Worm (Caenorhabditis elegans) whole organism, L4 larva: ENCODE measurements around the gene fbxb-75.
A peak's percentile ranks its signal among the peaks of the same experiment; 100 is the strongest.

Source experiments
- F37D6.2 ChIP-seq: sonication (generic microtip); optimal IDR thresholded peaks from 2 replicates; lab custom pipeline; 2016; ENCODE audit warnings: mild to moderate bottlenecking, missing genetic modification characterization, missing compliant biosample characterization
- F44E2.7 ChIP-seq: fragments of 200-800 bp; sonication (Bioruptor generic); IDR thresholded peaks from 2 replicates; pipeline ENCODE4 v2.1.2; 2022; ENCODE audit warnings: missing genetic modification characterization, missing compliant biosample characterization
- R02D3.7 ChIP-seq: fragments of 150-350 bp; sonication (generic microtip); optimal IDR thresholded peaks from 3 replicates; lab custom pipeline; 2014; ENCODE audit warnings: missing biosample characterization, missing genetic modification characterization
- T20F7.1 ChIP-seq: fragments of 200-800 bp; sonication (Bioruptor generic); optimal IDR thresholded peaks from 2 replicates; lab custom pipeline; 2018; ENCODE audit warnings: mild to moderate bottlenecking, missing genetic modification characterization, missing compliant biosample characterization
- T26A8.4 ChIP-seq: fragments of 200-800 bp; sonication (Bioruptor generic); IDR thresholded peaks from 2 replicates; pipeline ENCODE4 v1.3.6; 2022; ENCODE audit warnings: missing genetic modification characterization, missing compliant biosample characterization
- Y105C5A.15 ChIP-seq: fragments of 200-800 bp; sonication (Bioruptor generic); IDR thresholded peaks from 2 replicates; pipeline ENCODE4 v1.3.6; 2022; ENCODE audit warnings: missing genetic modification characterization, missing compliant biosample characterization
- ZK546.5 ChIP-seq, 2 experiments: sonication (generic microtip); optimal IDR thresholded peaks; 2 replicates each; lab custom pipeline; 2017; ENCODE audit warnings: missing biosample characterization in 2 of 2, missing genetic modification characterization in 2 of 2
- aha-1 ChIP-seq: fragments of 150-350 bp; peaks from one replicate; lab custom pipeline; 2014; ENCODE audit warnings: missing biosample characterization, missing genetic modification characterization
- ama-1 ChIP-seq: fragments of 150-350 bp; optimal IDR thresholded peaks from 2 replicates; lab custom pipeline; 2014; ENCODE audit warnings: inconsistent platforms, mixed read lengths
- ceh-32 ChIP-seq: sonication (generic microtip); optimal IDR thresholded peaks from 2 replicates; lab custom pipeline; 2016; ENCODE audit warnings: mild to moderate bottlenecking, missing genetic modification characterization, missing compliant biosample characterization; ENCODE audit not compliant: poor library complexity
- ceh-44 ChIP-seq: fragments of 200-800 bp; sonication (Bioruptor generic); IDR thresholded peaks from 2 replicates; pipeline ENCODE4 v1.3.6; 2022; ENCODE audit warnings: missing genetic modification reagents, missing genetic modification characterization, missing compliant biosample characterization
- ceh-82 ChIP-seq: sonication (generic microtip); optimal IDR thresholded peaks from 2 replicates; lab custom pipeline; 2017; ENCODE audit warnings: missing biosample characterization, missing genetic modification characterization
- daf-12 ChIP-seq: fragments of 150-350 bp; optimal IDR thresholded peaks from 2 replicates; lab custom pipeline; 2014; ENCODE audit warnings: missing biosample characterization, missing genetic modification reagents, missing genetic modification characterization
- daf-16 ChIP-seq, 3 experiments: sonication (generic microtip); optimal IDR thresholded peaks; 2 replicates each; lab custom pipeline; 2016 to 2017; ENCODE audit warnings: missing genetic modification characterization in 3 of 3, missing genetic modification reagents in 3 of 3, mild to moderate bottlenecking in 2 of 3, missing compliant biosample characterization in 2 of 3, missing biosample characterization in 1 of 3, moderate library complexity in 1 of 3
- daf-19 ChIP-seq: fragments of 200-800 bp; sonication (Bioruptor generic); conservative IDR thresholded peaks from 2 replicates; pipeline ENCODE4 v1.3.6; 2022; ENCODE audit warnings: missing genetic modification characterization, missing compliant biosample characterization
- dmd-8 ChIP-seq: fragments of 200-800 bp; sonication (Bioruptor generic); IDR thresholded peaks from 2 replicates; pipeline ENCODE4 v1.3.6; 2022; ENCODE audit warnings: missing genetic modification characterization, missing compliant biosample characterization
- duxl-1 ChIP-seq: sonication (generic microtip); optimal IDR thresholded peaks from 2 replicates; lab custom pipeline; 2016; ENCODE audit warnings: mild to moderate bottlenecking, missing genetic modification characterization, moderate library complexity, missing compliant biosample characterization; ENCODE audit not compliant: poor library complexity
- dve-1 ChIP-seq: sonication (generic microtip); optimal IDR thresholded peaks from 2 replicates; lab custom pipeline; 2017; ENCODE audit warnings: antibody characterized with exemption, mild to moderate bottlenecking, missing genetic modification characterization, missing compliant biosample characterization; ENCODE audit not compliant: insufficient read depth
- egl-27 ChIP-seq: sonication (generic microtip); optimal IDR thresholded peaks from 3 replicates; lab custom pipeline; 2017; ENCODE audit warnings: missing biosample characterization, missing genetic modification reagents, missing genetic modification characterization
- egl-43 ChIP-seq: fragments of 200-800 bp; sonication (Bioruptor generic); IDR thresholded peaks from 2 replicates; pipeline ENCODE4 v1.3.6; 2022; ENCODE audit warnings: missing genetic modification reagents, missing genetic modification characterization, missing compliant biosample characterization
- gei-8 ChIP-seq: fragments of 200-800 bp; sonication (Bioruptor generic); optimal IDR thresholded peaks from 2 replicates; lab custom pipeline; 2018; ENCODE audit warnings: mild to moderate bottlenecking, missing genetic modification characterization, missing compliant biosample characterization
- hlh-30 ChIP-seq: sonication (generic microtip); optimal IDR thresholded peaks from 2 replicates; lab custom pipeline; 2017; ENCODE audit warnings: antibody characterized with exemption, mild to moderate bottlenecking, missing genetic modification characterization, missing compliant biosample characterization; ENCODE audit not compliant: insufficient read depth
- jun-1 ChIP-seq: fragments of 150-350 bp; optimal IDR thresholded peaks from 2 replicates; lab custom pipeline; 2014; ENCODE audit warnings: missing biosample characterization, missing genetic modification reagents, missing genetic modification characterization
- lim-7 ChIP-seq: fragments of 200-800 bp; sonication (Bioruptor generic); IDR thresholded peaks from 2 replicates; pipeline ENCODE4 v1.3.6; 2022; ENCODE audit warnings: missing genetic modification characterization, missing compliant biosample characterization
- lin-13 ChIP-seq: fragments of 150-350 bp; optimal IDR thresholded peaks from 2 replicates; lab custom pipeline; 2014; ENCODE audit warnings: missing biosample characterization, missing genetic modification reagents, missing genetic modification characterization
- lin-15B ChIP-seq: fragments of 150-350 bp; sonication (generic microtip); optimal IDR thresholded peaks from 3 replicates; lab custom pipeline; 2014; ENCODE audit warnings: missing biosample characterization, missing genetic modification characterization
- lin-29 ChIP-seq: fragments of 200-800 bp; sonication (Bioruptor generic); IDR thresholded peaks from 2 replicates; pipeline ENCODE4 v1.3.6; 2022; ENCODE audit warnings: missing genetic modification reagents, missing genetic modification characterization, missing compliant biosample characterization
- lin-39 ChIP-seq: fragments of 150-350 bp; optimal IDR thresholded peaks from 2 replicates; lab custom pipeline; 2014; ENCODE audit warnings: missing biosample characterization, missing genetic modification reagents, missing genetic modification characterization
- madf-5 ChIP-seq, 2 experiments: fragments of 200-800 bp; sonication (Bioruptor generic); IDR thresholded peaks; 2 replicates each; pipeline ENCODE4 v1.3.6; 2022; ENCODE audit warnings: missing compliant biosample characterization in 2 of 2, missing genetic modification characterization in 2 of 2
- mdt-29 ChIP-seq: fragments of 200-800 bp; sonication (Bioruptor generic); IDR thresholded peaks from 2 replicates; pipeline ENCODE4 v1.3.6; 2022; ENCODE audit warnings: missing genetic modification reagents, missing genetic modification characterization, missing compliant biosample characterization
- mep-1 ChIP-seq: fragments of 150-350 bp; sonication (generic microtip); optimal IDR thresholded peaks from 3 replicates; lab custom pipeline; 2014; ENCODE audit warnings: missing biosample characterization, missing genetic modification characterization
- mxl-3 ChIP-seq: fragments of 200-800 bp; sonication (Bioruptor generic); optimal IDR thresholded peaks from 2 replicates; lab custom pipeline; 2018; ENCODE audit warnings: mild to moderate bottlenecking, missing genetic modification characterization, missing compliant biosample characterization
- nhr-102 ChIP-seq: sonication (generic microtip); optimal IDR thresholded peaks from 2 replicates; lab custom pipeline; 2016; ENCODE audit warnings: mild to moderate bottlenecking, missing genetic modification characterization, moderate library complexity, missing compliant biosample characterization
- nhr-11 ChIP-seq: fragments of 150-350 bp; optimal IDR thresholded peaks from 2 replicates; lab custom pipeline; 2014; ENCODE audit warnings: missing biosample characterization, missing genetic modification characterization
- nhr-111 ChIP-seq: fragments of 200-800 bp; sonication (Bioruptor generic); optimal IDR thresholded peaks from 2 replicates; lab custom pipeline; 2018; ENCODE audit warnings: mild to moderate bottlenecking, missing genetic modification characterization, missing compliant biosample characterization
- nhr-237 ChIP-seq: sonication (generic microtip); optimal IDR thresholded peaks from 2 replicates; lab custom pipeline; 2017; ENCODE audit warnings: missing biosample characterization, missing genetic modification characterization
- nhr-25 ChIP-seq: sonication (generic microtip); optimal IDR thresholded peaks from 2 replicates; lab custom pipeline; 2017; ENCODE audit warnings: missing genetic modification characterization, mild to moderate bottlenecking, missing compliant biosample characterization, antibody characterized with exemption, moderate library complexity, borderline replicate concordance; ENCODE audit not compliant: insufficient read depth
- nhr-28 ChIP-seq: fragments of 150-350 bp; optimal IDR thresholded peaks from 2 replicates; lab custom pipeline; 2014; ENCODE audit warnings: missing biosample characterization, missing genetic modification characterization
- nhr-41 ChIP-seq: fragments of 200-800 bp; sonication (Bioruptor generic); IDR thresholded peaks from 2 replicates; pipeline ENCODE4 v1.3.6; 2022; ENCODE audit warnings: missing genetic modification reagents, missing genetic modification characterization, missing compliant biosample characterization
- nhr-6 ChIP-seq: fragments of 150-350 bp; optimal IDR thresholded peaks from 2 replicates; lab custom pipeline; 2014; ENCODE audit warnings: missing biosample characterization, missing genetic modification characterization
- nhr-77 ChIP-seq: fragments of 150-350 bp; optimal IDR thresholded peaks from 2 replicates; lab custom pipeline; 2014; ENCODE audit warnings: missing biosample characterization, missing genetic modification characterization
- php-3 ChIP-seq: fragments of 200-800 bp; sonication (Bioruptor generic); IDR thresholded peaks from 2 replicates; pipeline ENCODE4 v1.3.6; 2022; ENCODE audit warnings: missing genetic modification reagents, missing genetic modification characterization, missing compliant biosample characterization
- saeg-2 ChIP-seq: fragments of 200-800 bp; sonication (Bioruptor generic); IDR thresholded peaks from 2 replicates; pipeline ENCODE4 v1.3.6; 2022; ENCODE audit warnings: missing genetic modification reagents, missing genetic modification characterization, missing compliant biosample characterization
- set-16 ChIP-seq: fragments of 200-800 bp; sonication (Bioruptor generic); IDR thresholded peaks from 2 replicates; pipeline ENCODE4 v1.3.6; 2022; ENCODE audit warnings: missing genetic modification reagents, missing genetic modification characterization, missing compliant biosample characterization
- spr-1 ChIP-seq: sonication (generic microtip); optimal IDR thresholded peaks from 2 replicates; lab custom pipeline; 2016; ENCODE audit warnings: mild to moderate bottlenecking, missing genetic modification characterization, missing compliant biosample characterization
- spr-3 ChIP-seq: fragments of 200-800 bp; sonication (Bioruptor generic); optimal IDR thresholded peaks from 2 replicates; lab custom pipeline; 2018; ENCODE audit warnings: mild to moderate bottlenecking, missing genetic modification characterization, missing compliant biosample characterization
- unc-62 ChIP-seq, 3 experiments: fragments of 150-350 bp in 1 of 3; sonication (generic microtip); optimal IDR thresholded peaks in 2 of 3; peaks in 1 of 3; 1 replicate in 1 of 3; 2 replicates in 2 of 3; lab custom pipeline; 2014 to 2017; ENCODE audit warnings: missing biosample characterization in 3 of 3, missing genetic modification characterization in 3 of 3, missing genetic modification reagents in 3 of 3, missing genotype in 1 of 3
- zag-1 ChIP-seq: fragments of 150-350 bp; optimal IDR thresholded peaks from 2 replicates; lab custom pipeline; 2014; ENCODE audit warnings: missing biosample characterization, missing genetic modification characterization
- zip-2 ChIP-seq: fragments of 150-350 bp; optimal IDR thresholded peaks from 2 replicates; lab custom pipeline; 2014; ENCODE audit warnings: missing biosample characterization, missing genetic modification characterization
- ztf-11 ChIP-seq: fragments of 150-350 bp; optimal IDR thresholded peaks from 2 replicates; lab custom pipeline; 2014; ENCODE audit warnings: missing biosample characterization, missing genetic modification characterization

The fbxb-75 gene

DNA sequence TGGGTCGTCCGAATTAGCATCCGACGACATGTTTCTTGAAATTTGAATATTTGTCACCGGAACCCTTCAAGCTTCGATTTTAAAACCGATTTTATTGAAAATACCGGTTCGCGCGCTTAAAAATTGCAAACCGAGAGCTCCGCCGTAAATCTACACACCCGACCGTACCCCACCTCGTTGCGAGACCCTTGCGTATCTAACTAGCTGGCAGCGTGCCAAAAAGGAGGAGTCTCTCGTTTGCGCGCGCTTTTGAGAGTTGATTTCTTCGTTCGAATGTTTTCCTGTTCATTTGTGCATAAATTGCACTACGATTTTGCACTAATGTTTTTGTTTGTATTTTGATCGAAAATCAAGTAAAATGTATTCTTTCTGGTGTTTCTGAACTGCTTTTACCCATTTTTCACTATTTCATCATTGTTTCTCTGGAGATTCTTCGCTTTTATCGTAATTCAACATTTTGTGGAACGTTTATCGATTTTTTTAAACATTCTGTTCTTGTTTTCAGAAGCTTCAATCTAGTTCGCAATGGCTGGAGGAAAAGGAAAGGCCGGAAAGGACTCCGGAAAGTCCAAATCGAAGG is 4.8 kb upstream of the fbxb-75 start, which contains the start of the genes wapl-1 and htz-1:
TSS of gene wapl-1 (minus strand) at position 30 of the 580 bp plus-strand sequence.
TSS of gene htz-1 (plus strand) at position 506 of the 580 bp plus-strand sequence.
- TF ChIP-seq mdt-29, result peak; percentile 84
- peak; percentile 87 for TF ChIP-seq duxl-1 (tag; lab: Kevin White, UChicago)
- TF ChIP-seq ceh-82 (tag; lab: Kevin White, UChicago), result no peak
- TF ChIP-seq zip-2, result peak; percentile 18
- peak; percentile 78 for TF ChIP-seq mxl-3
- TF ChIP-seq dve-1 (tag; lab: Kevin White, UChicago), result peak; percentile 98
- TF ChIP-seq R02D3.7 (tag; lab: Kevin White, UChicago), result peak; percentile 93
- no peak for TF ChIP-seq madf-5 (GFP tag; IDR thresholded peaks at IDR 0.05; lab: Robert Waterston, UW)
- no peak for TF ChIP-seq daf-12 (tag; lab: Kevin White, UChicago)
- TF ChIP-seq daf-19 (GFP tag; lab: Robert Waterston, UW), result no peak
- TF ChIP-seq nhr-237 (tag; lab: Kevin White, UChicago), result peak; percentile 59
- peak; percentile 80 for TF ChIP-seq spr-1
- TF ChIP-seq nhr-28 (tag; lab: Kevin White, UChicago), result peak; percentile 80
- TF ChIP-seq nhr-102 (tag; lab: Kevin White, UChicago), result peak; percentile 91
- TF ChIP-seq T26A8.4, result peak; percentile 98
- peak; percentile 71 for TF ChIP-seq lin-29 (GFP tag; lab: Robert Waterston, UW)
- TF ChIP-seq nhr-77, result peak; percentile 91
- no peak for TF ChIP-seq Y105C5A.15 (GFP tag; lab: Robert Waterston, UW)
- peak; percentile 31 for TF ChIP-seq gei-8 (GFP tag; lab: Kevin White, UChicago)
- TF ChIP-seq spr-3, result peak; percentile 3
- TF ChIP-seq ceh-32 (tag; lab: Kevin White, UChicago), result no peak
- no peak for TF ChIP-seq zag-1 (tag; lab: Kevin White, UChicago)
- TF ChIP-seq nhr-6, result peak; percentile 97
- TF ChIP-seq lin-13 (GFP tag; lab: Kevin White, UChicago), result peak; percentile 95
- TF ChIP-seq nhr-25 (tag; lab: Kevin White, UChicago), result peak; percentile 88
- peak; percentile 97 for TF ChIP-seq mep-1
- TF ChIP-seq T20F7.1 (GFP tag; lab: Kevin White, UChicago), result no peak
- no peak for TF ChIP-seq lin-39
- TF ChIP-seq ZK546.5 (tag; optimal IDR thresholded peaks at IDR 0.05; lab: Kevin White, UChicago), result peak; percentile 76 to 97
- peak; percentile 85 for TF ChIP-seq egl-43 (GFP tag; lab: Robert Waterston, UW)
- no peak; the same call in 1 of the 2 replicates for TF ChIP-seq php-3 (GFP tag; lab: Robert Waterston, UW)
- TF ChIP-seq lin-15B (tag; lab: Kevin White, UChicago), result peak; percentile 76
- peak; percentile 93 for TF ChIP-seq hlh-30 (tag; lab: Kevin White, UChicago)
- TF ChIP-seq saeg-2, result peak; percentile 88
- no peak for TF ChIP-seq F44E2.7 (GFP tag; lab: Robert Waterston, UW)
- TF ChIP-seq unc-62 (GFP tag; optimal IDR thresholded peaks at IDR 0.05 in 1 of 2; lab: Kevin White, UChicago), result peak in 1 of 2 experiments; percentile 99
- no peak for TF ChIP-seq unc-62 (tag; optimal IDR thresholded peaks at IDR 0.05; lab: Kevin White, UChicago)
- peak; percentile 100 for TF ChIP-seq aha-1 (tag; lab: Kevin White, UChicago)
- TF ChIP-seq jun-1 (tag; lab: Kevin White, UChicago), result peak; percentile 75
- TF ChIP-seq nhr-111 (GFP tag; lab: Kevin White, UChicago), result no peak
- TF ChIP-seq daf-16 (GFP tag; optimal IDR thresholded peaks at IDR 0.05; lab: Kevin White, UChicago), result peak in 1 of 2 experiments; percentile 72
- TF ChIP-seq daf-16 (tag; optimal IDR thresholded peaks at IDR 0.05; lab: Kevin White, UChicago), result peak; percentile 74
- TF ChIP-seq ztf-11 (tag; lab: Kevin White, UChicago), result no peak
- no peak for TF ChIP-seq nhr-41 (GFP tag; lab: Robert Waterston, UW)
- peak; percentile 97 for TF ChIP-seq nhr-11 (tag; lab: Kevin White, UChicago)
- TF ChIP-seq ama-1 (lab: Kevin White, UChicago), result peak; percentile 88
- TF ChIP-seq F37D6.2 (tag; lab: Kevin White, UChicago), result peak; percentile 85
- TF ChIP-seq egl-27, result no peak
- peak; percentile 42; the same call in 1 of the 2 replicates for TF ChIP-seq set-16 (GFP tag; lab: Robert Waterston, UW)
- no peak for TF ChIP-seq dmd-8 (GFP tag; lab: Robert Waterston, UW)
- TF ChIP-seq ceh-44 (GFP tag; lab: Robert Waterston, UW), result peak; percentile 39; the same call in 1 of the 2 replicates
- TF ChIP-seq lim-7 (GFP tag; lab: Robert Waterston, UW), result no peak
